Comparison of ENCODE assay signal across 7 worm cellular contexts in the genomic region with DNA sequence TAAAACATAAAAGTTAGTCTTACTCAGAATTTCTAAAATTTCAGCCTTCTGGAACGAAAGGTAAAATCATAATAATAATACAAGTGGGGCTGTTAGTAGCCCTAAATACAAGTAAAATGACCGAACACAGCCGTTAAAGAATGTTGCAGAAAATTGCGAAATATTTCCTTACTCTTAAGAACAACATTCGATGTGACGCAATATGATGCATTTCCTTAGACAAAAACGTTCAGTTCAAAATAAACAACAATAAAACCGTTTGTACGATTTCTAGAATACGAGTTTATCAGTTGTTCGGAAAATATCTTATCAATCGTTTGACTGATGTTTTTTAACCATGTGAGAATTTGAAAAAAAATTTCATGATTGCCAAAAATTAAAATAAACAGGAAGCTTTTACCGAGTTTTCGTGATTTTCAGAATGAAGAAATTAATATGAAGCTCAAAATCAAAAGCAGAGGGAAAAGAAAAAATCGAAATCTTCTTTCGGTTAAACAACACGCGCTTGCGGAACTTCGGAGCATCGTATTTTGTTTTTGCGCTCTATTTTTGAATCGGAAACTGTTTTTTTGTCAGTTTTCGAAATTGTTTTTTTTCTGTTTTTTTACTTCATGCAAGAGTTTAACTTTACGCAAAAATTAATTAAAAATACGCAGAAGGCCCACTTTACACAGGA.
A peak's percentile ranks its signal among the peaks of the same experiment; 100 is the strongest.
TF ChIP-seq lines count a peak whose summit lies in the region.

No protein-coding gene starts in this region.

TF ChIP-seq in whole organism, L1 larva, 84 proteins besides CTCF, POLR2A, EP300 and RAD21 (continues in another document):
- TF ChIP-seq blmp-1 (tag; optimal IDR thresholded peaks at IDR 0.05; lab: Kevin White, UChicago) (peak; percentile 36), mep-1 (tag; optimal IDR thresholded peaks at IDR 0.05; lab: Kevin White, UChicago) (peak; percentile 25), ceh-63 (GFP tag; optimal IDR thresholded peaks at IDR 0.05; lab: Kevin White, UChicago) (no peak), efl-1 (optimal IDR thresholded peaks at IDR 0.05; lab: Kevin White, UChicago) (peak; percentile 19 to 75), efl-1 (GFP tag; optimal IDR thresholded peaks at IDR 0.05 in 1 of 2; lab: Kevin White, UChicago) (peak; percentile 82 to 98), sup-37 (GFP tag; optimal IDR thresholded peaks at IDR 0.05; lab: Kevin White, UChicago) (no peak), egl-27 (tag; optimal IDR thresholded peaks at IDR 0.05; lab: Kevin White, UChicago) (no peak), xbp-1 (tag; optimal IDR thresholded peaks at IDR 0.05; lab: Kevin White, UChicago) (no peak), fos-1 (tag; optimal IDR thresholded peaks at IDR 0.05; lab: Kevin White, UChicago) (no peak), hlh-17 (GFP tag; optimal IDR thresholded peaks at IDR 0.05; lab: Kevin White, UChicago; ENCODE audit: borderline replicate concordance) (no peak), ces-1 (GFP tag; optimal IDR thresholded peaks at IDR 0.05; lab: Kevin White, UChicago) (no peak), tlp-1 (tag; optimal IDR thresholded peaks at IDR 0.05; lab: Kevin White, UChicago) (no peak)

TF ChIP-seq in whole organism, L2 larva, 48 proteins besides CTCF, POLR2A, EP300 and RAD21 (continues in another document):
- no peak for TF ChIP-seq ceh-16 (tag; optimal IDR thresholded peaks at IDR 0.05; lab: Kevin White, UChicago)
- no peak for TF ChIP-seq sem-4 (tag; optimal IDR thresholded peaks at IDR 0.05; lab: Kevin White, UChicago)
- TF ChIP-seq mab-5 (tag; optimal IDR thresholded peaks at IDR 0.05; lab: Kevin White, UChicago): no peak
- TF ChIP-seq nhr-6 (tag; optimal IDR thresholded peaks at IDR 0.05; lab: Kevin White, UChicago): no peak
- TF ChIP-seq gmeb-1 (tag; optimal IDR thresholded peaks at IDR 0.05; lab: Kevin White, UChicago): peak; percentile 13
- TF ChIP-seq sma-3 (GFP tag; optimal IDR thresholded peaks at IDR 0.05; lab: Kevin White, UChicago): no peak
- peak; percentile 48 for TF ChIP-seq nhr-129 (tag; optimal IDR thresholded peaks at IDR 0.05; lab: Kevin White, UChicago)
- no peak for TF ChIP-seq dmd-4 (tag; optimal IDR thresholded peaks at IDR 0.05; lab: Kevin White, UChicago)
- no peak for TF ChIP-seq snpc-4 (tag; optimal IDR thresholded peaks at IDR 0.05; lab: Kevin White, UChicago)
- TF ChIP-seq mdl-1 (tag; optimal IDR thresholded peaks at IDR 0.05; lab: Kevin White, UChicago): no peak
- no peak for TF ChIP-seq nhr-23 (tag; optimal IDR thresholded peaks at IDR 0.05; lab: Kevin White, UChicago)
- no peak for TF ChIP-seq ztf-4 (tag; optimal IDR thresholded peaks at IDR 0.05; lab: Kevin White, UChicago)
- TF ChIP-seq nhr-77 (tag; optimal IDR thresholded peaks at IDR 0.05; lab: Kevin White, UChicago): no peak

TF ChIP-seq in whole organism, L3 larva, 47 proteins besides CTCF, POLR2A, EP300 and RAD21:
- TF ChIP-seq fos-1 (tag; optimal IDR thresholded peaks at IDR 0.05; lab: Kevin White, UChicago): no peak
- no peak for TF ChIP-seq ztf-11 (tag; optimal IDR thresholded peaks at IDR 0.05; lab: Kevin White, UChicago)
- no peak for TF ChIP-seq nhr-25 (tag; optimal IDR thresholded peaks at IDR 0.05; lab: Kevin White, UChicago)
- TF ChIP-seq jun-1 (tag; optimal IDR thresholded peaks at IDR 0.05; lab: Kevin White, UChicago): no peak
- TF ChIP-seq pha-4 (tag; optimal IDR thresholded peaks at IDR 0.05; lab: Kevin White, UChicago): peak; percentile 23
- peak; percentile 63 for TF ChIP-seq elt-2 (tag; optimal IDR thresholded peaks at IDR 0.05; lab: Kevin White, UChicago)
- no peak for TF ChIP-seq unc-39 (tag; optimal IDR thresholded peaks at IDR 0.05; lab: Kevin White, UChicago)
- no peak for TF ChIP-seq nhr-77 (tag; optimal IDR thresholded peaks at IDR 0.05; lab: Kevin White, UChicago)
- TF ChIP-seq ceh-16 (tag; optimal IDR thresholded peaks at IDR 0.05; lab: Kevin White, UChicago): no peak
- peak; percentile 19 for TF ChIP-seq lin-15B (tag; optimal IDR thresholded peaks at IDR 0.05; lab: Kevin White, UChicago)
TF ChIP-seq in whole organism, L3 larva: peak in this region for 3.

TF ChIP-seq in whole organism, L4 larva, 104 proteins besides CTCF, POLR2A, EP300 and RAD21 (continues in another document):
- TF ChIP-seq pha-4 (GFP tag; IDR thresholded peaks at IDR 0.05; lab: Robert Waterston, UW) (no peak), pha-4 (tag; optimal IDR thresholded peaks at IDR 0.05; lab: Kevin White, UChicago) (no peak), madf-5 (GFP tag; IDR thresholded peaks at IDR 0.05; lab: Robert Waterston, UW) (no peak), T20F7.1 (GFP tag; optimal IDR thresholded peaks at IDR 0.05; lab: Kevin White, UChicago) (peak; percentile 93), hlh-11 (tag; optimal IDR thresholded peaks at IDR 0.05; lab: Kevin White, UChicago) (no peak), unc-39 (tag; optimal IDR thresholded peaks at IDR 0.05; lab: Kevin White, UChicago) (no peak), Y5F2A.4 (GFP tag; optimal IDR thresholded peaks at IDR 0.05; lab: Kevin White, UChicago) (no peak), spr-1 (tag; optimal IDR thresholded peaks at IDR 0.05; lab: Kevin White, UChicago) (no peak), ceh-32 (tag; optimal IDR thresholded peaks at IDR 0.05; lab: Kevin White, UChicago; ENCODE audit: poor library complexity) (no peak), ceh-20 (GFP tag; IDR thresholded peaks at IDR 0.05; lab: Robert Waterston, UW) (no peak), zip-2 (tag; optimal IDR thresholded peaks at IDR 0.05; lab: Kevin White, UChicago) (peak; percentile 72), Y48G9A.11 (GFP tag; IDR thresholded peaks at IDR 0.05; lab: Robert Waterston, UW) (peak; percentile 66), attf-4 (tag; optimal IDR thresholded peaks at IDR 0.05; lab: Kevin White, UChicago) (no peak), ZK546.5 (tag; optimal IDR thresholded peaks at IDR 0.05; lab: Kevin White, UChicago) (no peak)

TF ChIP-seq in whole organism, late embryonic, 69 proteins besides CTCF, POLR2A, EP300 and RAD21:
- TF ChIP-seq ceh-45 (GFP tag; IDR thresholded peaks at IDR 0.05; lab: Robert Waterston, UW) (no peak), ceh-48 (tag; optimal IDR thresholded peaks at IDR 0.05; lab: Kevin White, UChicago) (peak; percentile 1), che-1 (tag; optimal IDR thresholded peaks at IDR 0.05; lab: Kevin White, UChicago) (no peak), lim-6 (tag; optimal IDR thresholded peaks at IDR 0.05; lab: Kevin White, UChicago) (no peak)

TF ChIP-seq in whole organism, mixed stage, embryonic, 35 proteins besides CTCF, POLR2A, EP300 and RAD21:
- no peak for TF ChIP-seq flh-1 (GFP tag; optimal IDR thresholded peaks at IDR 0.05; lab: Kevin White, UChicago)
- TF ChIP-seq zip-8 (tag; optimal IDR thresholded peaks at IDR 0.05; lab: Kevin White, UChicago): peak; percentile 56

TF ChIP-seq in whole organism, young adult, 124 proteins besides CTCF, POLR2A, EP300 and RAD21:
- no peak for TF ChIP-seq rec-8 (tag; optimal IDR thresholded peaks at IDR 0.05; lab: Kevin White, UChicago)
- peak; percentile 90 for TF ChIP-seq attf-3 (GFP tag; conservative IDR thresholded peaks at IDR 0.05; lab: Robert Waterston, UW)
- TF ChIP-seq cebp-1 (GFP tag; IDR thresholded peaks at IDR 0.05; lab: Robert Waterston, UW): peak; percentile 77; the same call in 1 of the 2 replicates
- peak; percentile 94 for TF ChIP-seq cebp-1 (tag; optimal IDR thresholded peaks at IDR 0.05; lab: Kevin White, UChicago)
